Fruit fly (Drosophila melanogaster) whole organism, adult: ENCODE data around the gene Vha55.

Experiments used
- CG11617 ChIP-seq: fragments of 200-800 bp; sonication (Bioruptor generic); optimal IDR thresholded peaks from 2 replicates; lab custom pipeline; 2017; ENCODE audit warnings: mild to moderate bottlenecking, missing biosample characterization, missing genetic modification reagents, missing genetic modification characterization
- CG12768 ChIP-seq: fragments of 200-800 bp; sonication (Bioruptor generic); optimal IDR thresholded peaks from 2 replicates; lab custom pipeline; 2017; ENCODE audit warnings: missing biosample characterization, missing genetic modification characterization, mild to moderate bottlenecking, moderate library complexity, missing genetic modification reagents
- CG33017 ChIP-seq: fragments of 200-800 bp; sonication (Bioruptor generic); optimal IDR thresholded peaks from 2 replicates; lab custom pipeline; 2018; ENCODE audit warnings: missing biosample characterization, mild to moderate bottlenecking, missing genetic modification characterization, moderate library complexity
- CG7045 ChIP-seq: fragments of 200-800 bp; sonication (Bioruptor generic); optimal IDR thresholded peaks from 2 replicates; lab custom pipeline; 2017; ENCODE audit warnings: missing biosample characterization, mild to moderate bottlenecking, missing genetic modification characterization
- CG7101 ChIP-seq: fragments of 200-800 bp; sonication (Bioruptor generic); optimal IDR thresholded peaks from 2 replicates; lab custom pipeline; 2018; ENCODE audit warnings: missing biosample characterization, mild to moderate bottlenecking, missing genetic modification characterization, moderate library complexity
- Clk ChIP-seq: fragments of 200-800 bp; sonication (Bioruptor generic); optimal IDR thresholded peaks from 2 replicates; lab custom pipeline; 2017; ENCODE audit warnings: missing biosample characterization, missing genetic modification characterization
- cic ChIP-seq: fragments of 200-800 bp; sonication (Bioruptor generic); optimal IDR thresholded peaks from 2 replicates; lab custom pipeline; 2017; ENCODE audit warnings: missing biosample characterization, mild to moderate bottlenecking, missing genetic modification characterization, moderate library complexity
- kay ChIP-seq: fragments of 200-800 bp; sonication (Bioruptor generic); peaks from one replicate; lab custom pipeline; 2016; ENCODE audit warnings: missing biosample characterization, missing genetic modification characterization, borderline replicate concordance
- tj ChIP-seq: fragments of 200-800 bp; sonication (Bioruptor generic); optimal IDR thresholded peaks from 3 replicates; lab custom pipeline; 2017; ENCODE audit warnings: missing biosample characterization, mild to moderate bottlenecking, missing genetic modification characterization, moderate library complexity
- toe ChIP-seq: fragments of 200-800 bp; sonication (Bioruptor generic); optimal IDR thresholded peaks from 2 replicates; lab custom pipeline; 2016; ENCODE audit warnings: missing biosample characterization, missing genetic modification characterization

DNA sequence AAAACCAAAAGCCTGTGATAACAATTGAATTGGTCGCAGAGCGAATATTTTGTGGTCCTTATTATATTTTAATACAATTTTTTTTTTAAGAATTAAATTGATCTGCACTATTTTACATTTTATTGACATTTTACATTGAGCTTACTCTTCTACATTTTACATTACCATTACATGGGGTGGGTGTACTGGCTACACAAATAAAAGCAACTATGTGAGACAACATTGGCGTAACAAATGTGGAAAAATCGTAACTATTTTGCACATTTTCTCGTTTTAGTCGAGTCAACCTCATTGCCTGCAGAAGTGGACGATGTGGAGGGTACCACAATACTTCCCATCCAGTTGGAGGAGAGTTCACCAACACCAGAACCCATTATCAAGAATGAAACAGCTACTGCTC is 22.9 kb upstream of the Vha55 start:
- TF ChIP-seq cic (GFP tag; lab: Kevin White, UChicago), result no peak
- TF ChIP-seq CG7101 (tag; lab: Kevin White, UChicago), result no peak
- no peak for TF ChIP-seq tj (GFP tag; lab: Kevin White, UChicago)
- TF ChIP-seq kay (GFP tag; lab: Kevin White, UChicago), result no peak
- TF ChIP-seq CG7045 (GFP tag; lab: Kevin White, UChicago), result no peak
- no peak for TF ChIP-seq toe (GFP tag; lab: Kevin White, UChicago)
- TF ChIP-seq CG11617, result no peak
- no peak for TF ChIP-seq CG12768 (GFP tag; lab: Kevin White, UChicago)
- TF ChIP-seq CG33017 (tag; lab: Kevin White, UChicago), result no peak
- no peak for TF ChIP-seq Clk (GFP tag; lab: Kevin White, UChicago)
